Worm (Caenorhabditis elegans) whole organism, L3 larva: ENCODE data around the gene srw-62.

ENCODE experiments used
- ceh-16 ChIP-seq: sonication (generic microtip); optimal IDR thresholded peaks from 2 replicates; lab custom pipeline; 2017; ENCODE audit warnings: missing biosample characterization, missing genetic modification characterization
- ceh-82 ChIP-seq: fragments of 150-350 bp; optimal IDR thresholded peaks from 2 replicates; lab custom pipeline; 2014; ENCODE audit warnings: missing biosample characterization, missing genetic modification characterization
- elt-1 ChIP-seq: fragments of 150-350 bp; optimal IDR thresholded peaks from 2 replicates; lab custom pipeline; 2014; ENCODE audit warnings: missing biosample characterization, missing genetic modification characterization
- elt-3 ChIP-seq, 3 experiments: fragments of 150-350 bp in 1 of 3; sonication (generic microtip) in 2 of 3; optimal IDR thresholded peaks; 2 replicates in 2 of 3; 4 replicates in 1 of 3; lab custom pipeline; 2014 to 2017; ENCODE audit warnings: missing biosample characterization in 3 of 3, missing genetic modification characterization in 3 of 3
- fkh-10 ChIP-seq: sonication (generic microtip); optimal IDR thresholded peaks from 2 replicates; lab custom pipeline; 2017; ENCODE audit warnings: missing biosample characterization, missing genetic modification reagents, missing genetic modification characterization
- nfya-1 ChIP-seq: sonication (generic microtip); optimal IDR thresholded peaks from 2 replicates; lab custom pipeline; 2017; ENCODE audit warnings: missing genetic modification characterization, mild to moderate bottlenecking, missing compliant biosample characterization, antibody characterized with exemption, moderate library complexity; ENCODE audit not compliant: insufficient read depth
- nhr-11 ChIP-seq: fragments of 150-350 bp; optimal IDR thresholded peaks from 2 replicates; lab custom pipeline; 2014; ENCODE audit warnings: missing biosample characterization, missing genetic modification characterization
- nhr-12 ChIP-seq: fragments of 150-350 bp; optimal IDR thresholded peaks from 2 replicates; lab custom pipeline; 2014; ENCODE audit warnings: missing biosample characterization, missing genetic modification characterization
- nhr-237 ChIP-seq: fragments of 150-350 bp; optimal IDR thresholded peaks from 2 replicates; lab custom pipeline; 2014; ENCODE audit warnings: missing biosample characterization, missing genetic modification characterization
- pha-4 ChIP-seq: fragments of 150-350 bp; optimal IDR thresholded peaks from 2 replicates; lab custom pipeline; 2014; ENCODE audit warnings: missing biosample characterization, missing genetic modification reagents, missing genetic modification characterization
- unc-39 ChIP-seq: sonication (generic microtip); optimal IDR thresholded peaks from 4 replicates; lab custom pipeline; 2017; ENCODE audit warnings: missing biosample characterization, missing genetic modification characterization
- zag-1 ChIP-seq: fragments of 150-350 bp; optimal IDR thresholded peaks from 2 replicates; lab custom pipeline; 2014; ENCODE audit warnings: missing biosample characterization, missing genetic modification characterization
- ztf-4 ChIP-seq: fragments of 150-350 bp; optimal IDR thresholded peaks from 2 replicates; lab custom pipeline; 2014; ENCODE audit warnings: missing biosample characterization, missing genetic modification characterization

DNA sequence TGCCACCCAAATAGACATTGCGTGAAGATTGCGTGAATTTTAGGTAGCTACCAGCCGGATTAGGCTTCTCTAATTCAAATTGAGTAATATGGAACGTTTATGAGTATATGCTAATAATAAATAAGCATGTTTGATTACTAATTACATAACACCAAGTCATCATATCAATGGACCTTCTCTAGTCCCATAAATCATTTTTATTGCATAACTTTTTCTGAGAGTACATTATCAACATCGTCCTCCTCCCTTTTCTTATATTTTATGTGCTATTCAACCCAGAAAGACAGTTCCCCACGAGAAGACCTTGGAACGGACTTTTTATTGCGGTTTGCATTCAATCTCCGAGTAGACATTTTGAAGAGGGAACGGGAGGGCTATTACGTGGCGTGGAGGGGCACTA, 12.9 kb upstream of the srw-62 start:
- TF ChIP-seq zag-1 (tag; lab: Kevin White, UChicago) (no peak), elt-1 (tag; lab: Kevin White, UChicago) (no peak), elt-3 (tag; optimal IDR thresholded peaks at IDR 0.05; lab: Kevin White, UChicago) (no peak), nfya-1 (tag; lab: Kevin White, UChicago) (no peak), nhr-237 (tag; lab: Kevin White, UChicago) (no peak), pha-4 (tag; lab: Kevin White, UChicago) (no peak), ceh-16 (tag; lab: Kevin White, UChicago) (no peak), nhr-11 (tag; lab: Kevin White, UChicago) (no peak), ztf-4 (tag; lab: Kevin White, UChicago) (no peak), fkh-10 (no peak), ceh-82 (no peak), nhr-12 (no peak), unc-39 (tag; lab: Kevin White, UChicago) (no peak)
